Fruit fly (Drosophila melanogaster) whole organism, embryonic: Measurements from ENCODE around the gene CG42366.

Experiments
- Blimp-1 ChIP-seq: fragments of 200-800 bp; sonication (Bioruptor generic); optimal IDR thresholded peaks from 3 replicates; lab custom pipeline; 2018; ENCODE audit warnings: missing biosample characterization, missing genetic modification characterization, mild to moderate bottlenecking, moderate library complexity, missing genetic modification reagents
- CG10147 ChIP-seq: fragments of 200-800 bp; sonication (Bioruptor generic); optimal IDR thresholded peaks from 2 replicates; lab custom pipeline; 2019; ENCODE audit warnings: missing biosample characterization, mild to moderate bottlenecking, missing genetic modification characterization, moderate library complexity
- CG10267 ChIP-seq: fragments of 200-800 bp; sonication (Bioruptor generic); optimal IDR thresholded peaks from 2 replicates; lab custom pipeline; 2018; ENCODE audit warnings: missing biosample characterization, mild to moderate bottlenecking, missing genetic modification characterization, moderate library complexity
- CG11504 ChIP-seq: fragments of 200-800 bp; sonication (Bioruptor generic); optimal IDR thresholded peaks from 3 replicates; lab custom pipeline; 2019; ENCODE audit warnings: missing biosample characterization, mild to moderate bottlenecking, missing genetic modification characterization, moderate library complexity
- CG12659 ChIP-seq: fragments of 200-800 bp; sonication (Bioruptor generic); optimal IDR thresholded peaks from 3 replicates; lab custom pipeline; 2017; ENCODE audit warnings: mild to moderate bottlenecking, missing biosample characterization, missing genetic modification reagents, missing genetic modification characterization
- CG14710 ChIP-seq: fragments of 200-800 bp; sonication (Bioruptor generic); optimal IDR thresholded peaks from 3 replicates; lab custom pipeline; 2019; ENCODE audit warnings: missing biosample characterization, mild to moderate bottlenecking, missing genetic modification characterization, moderate library complexity
- CG15514 ChIP-seq: fragments of 200-800 bp; sonication (Bioruptor generic); optimal IDR thresholded peaks from 3 replicates; lab custom pipeline; 2017; ENCODE audit warnings: missing biosample characterization, missing genetic modification characterization, mild to moderate bottlenecking, moderate library complexity, missing genetic modification reagents
- CG15696 ChIP-seq: fragments of 200-800 bp; sonication (Bioruptor generic); optimal IDR thresholded peaks from 2 replicates; lab custom pipeline; 2019; ENCODE audit warnings: missing biosample characterization, mild to moderate bottlenecking, missing genetic modification characterization, moderate library complexity
- CG1603 ChIP-seq: fragments of 200-800 bp; sonication (Bioruptor generic); optimal IDR thresholded peaks from 2 replicates; lab custom pipeline; 2019; ENCODE audit warnings: missing biosample characterization, mild to moderate bottlenecking, missing genetic modification characterization, moderate library complexity
- CG16813 ChIP-seq: fragments of 200-800 bp; sonication (Bioruptor generic); IDR thresholded peaks from 3 replicates; pipeline ENCODE4 v1.3.6; 2022; ENCODE audit warnings: missing biosample characterization, missing genetic modification characterization; ENCODE audit not compliant: partially characterized antibody
- CG17186 ChIP-seq: fragments of 200-800 bp; sonication (Bioruptor generic); optimal IDR thresholded peaks from 3 replicates; lab custom pipeline; 2017; ENCODE audit warnings: missing biosample characterization, missing genetic modification reagents, missing genetic modification characterization
- CG17361 ChIP-seq: fragments of 200-800 bp; sonication (Bioruptor generic); IDR thresholded peaks from 3 replicates; pipeline ENCODE4 v1.3.6; 2022; ENCODE audit warnings: missing biosample characterization, missing genetic modification characterization
- CG2120 ChIP-seq: fragments of 200-800 bp; sonication (Bioruptor generic); optimal IDR thresholded peaks from 3 replicates; lab custom pipeline; 2016; ENCODE audit warnings: missing biosample characterization, missing genetic modification characterization
- CG31441 ChIP-seq: fragments of 200-800 bp; sonication (Bioruptor generic); IDR thresholded peaks from 2 replicates; pipeline ENCODE4 v1.3.6; 2022; ENCODE audit warnings: missing biosample characterization, missing genetic modification characterization
- CG32767 ChIP-seq: fragments of 200-800 bp; sonication (Bioruptor generic); IDR thresholded peaks from 2 replicates; pipeline ENCODE4 v1.3.6; 2022; ENCODE audit warnings: missing biosample characterization, missing genetic modification characterization
- CG34422 ChIP-seq: fragments of 200-800 bp; sonication (Bioruptor generic); IDR thresholded peaks from 3 replicates; pipeline ENCODE4 v1.3.6; 2022; ENCODE audit warnings: missing biosample characterization, missing genetic modification characterization
- CG3995 ChIP-seq: fragments of 200-800 bp; sonication (Bioruptor generic); optimal IDR thresholded peaks from 3 replicates; lab custom pipeline; 2016; ENCODE audit warnings: missing biosample characterization, missing genetic modification characterization
- CG4617 ChIP-seq: fragments of 200-800 bp; sonication (Bioruptor generic); optimal IDR thresholded peaks from 3 replicates; lab custom pipeline; 2016; ENCODE audit warnings: missing biosample characterization, missing genetic modification characterization, borderline replicate concordance
- CG9932 ChIP-seq: fragments of 200-800 bp; sonication (Bioruptor generic); IDR thresholded peaks from 2 replicates; pipeline ENCODE4 v1.3.6; 2022; ENCODE audit warnings: missing biosample characterization, missing genetic modification characterization
- CoRest ChIP-seq: fragments of 200-800 bp; sonication (Bioruptor generic); optimal IDR thresholded peaks from 3 replicates; lab custom pipeline; 2018; ENCODE audit warnings: missing biosample characterization, mild to moderate bottlenecking, missing genetic modification characterization, moderate library complexity
- Dad ChIP-seq: fragments of 200-800 bp; sonication (Bioruptor generic); optimal IDR thresholded peaks from 3 replicates; lab custom pipeline; 2016; ENCODE audit warnings: missing biosample characterization, missing genetic modification characterization
- Dref ChIP-seq: fragments of 200-800 bp; sonication (Bioruptor generic); IDR thresholded peaks from 2 replicates; pipeline ENCODE4 v1.3.6; 2022; ENCODE audit warnings: missing biosample characterization, missing genetic modification characterization
- Ets65A ChIP-seq: fragments of 200-800 bp; sonication (Bioruptor generic); peaks from one replicate; lab custom pipeline; 2016; ENCODE audit warnings: missing biosample characterization, missing genetic modification characterization
- Fer2 ChIP-seq: fragments of 200-800 bp; sonication (Bioruptor generic); optimal IDR thresholded peaks from 2 replicates; lab custom pipeline; 2018; ENCODE audit warnings: missing biosample characterization, mild to moderate bottlenecking, missing genetic modification characterization, moderate library complexity
- Lhr ChIP-seq: fragments of 200-800 bp; sonication (Bioruptor generic); optimal IDR thresholded peaks from 3 replicates; lab custom pipeline; 2017; ENCODE audit warnings: mild to moderate bottlenecking, missing biosample characterization, missing genetic modification reagents, missing genetic modification characterization
- Max ChIP-seq: fragments of 200-800 bp; sonication (Bioruptor generic); optimal IDR thresholded peaks from 2 replicates; lab custom pipeline; 2016; ENCODE audit warnings: missing biosample characterization, mild to moderate bottlenecking, missing genetic modification characterization
- Med ChIP-seq: fragments of 200-800 bp; sonication (Bioruptor generic); peaks from one replicate; lab custom pipeline; 2016; ENCODE audit warnings: missing biosample characterization, missing genetic modification characterization, mild to moderate bottlenecking, inconsistent platforms, moderate library complexity
- Mrtf ChIP-seq: fragments of 200-800 bp; sonication (Bioruptor generic); IDR thresholded peaks from 3 replicates; pipeline ENCODE4 v1.3.6; 2022; ENCODE audit warnings: missing biosample characterization, missing genetic modification characterization
- Myb ChIP-seq: fragments of 200-800 bp; sonication (Bioruptor generic); optimal IDR thresholded peaks from 2 replicates; lab custom pipeline; 2016; ENCODE audit warnings: missing biosample characterization, missing genetic modification characterization
- Neu2 ChIP-seq: fragments of 200-800 bp; sonication (Bioruptor generic); optimal IDR thresholded peaks from 3 replicates; lab custom pipeline; 2016; ENCODE audit warnings: missing biosample characterization, missing genetic modification characterization, borderline replicate concordance
- Optix ChIP-seq: fragments of 200-800 bp; sonication (Bioruptor generic); IDR thresholded peaks from 3 replicates; pipeline ENCODE4 v1.3.6; 2022; ENCODE audit warnings: missing biosample characterization, missing genetic modification characterization
- PHDP ChIP-seq: fragments of 200-800 bp; sonication (Bioruptor generic); optimal IDR thresholded peaks from 3 replicates; lab custom pipeline; 2018; ENCODE audit warnings: missing biosample characterization, mild to moderate bottlenecking, missing genetic modification characterization, moderate library complexity
- Pdp1 ChIP-seq, 2 experiments: fragments of 200-800 bp; sonication (Bioruptor generic); optimal IDR thresholded peaks; 3 replicates each; lab custom pipeline; 2016; ENCODE audit warnings: missing biosample characterization in 2 of 2, missing genetic modification characterization in 2 of 2, mild to moderate bottlenecking in 1 of 2, moderate library complexity in 1 of 2
- Usf ChIP-seq: fragments of 200-800 bp; sonication (Bioruptor generic); optimal IDR thresholded peaks from 2 replicates; lab custom pipeline; 2017; ENCODE audit warnings: missing genotype, missing biosample characterization, missing genetic modification characterization
- Vsx1 ChIP-seq: fragments of 200-800 bp; sonication (Bioruptor generic); optimal IDR thresholded peaks from 2 replicates; lab custom pipeline; 2017; ENCODE audit warnings: missing biosample characterization, mild to moderate bottlenecking, missing genetic modification characterization, missing genetic modification reagents
- ab ChIP-seq: fragments of 200-800 bp; sonication (Bioruptor generic); optimal IDR thresholded peaks from 2 replicates; lab custom pipeline; 2016; ENCODE audit warnings: missing biosample characterization, missing genetic modification characterization
- amos ChIP-seq: fragments of 200-800 bp; sonication (Bioruptor generic); IDR thresholded peaks from 2 replicates; pipeline ENCODE4 v1.3.6; 2022; ENCODE audit warnings: missing biosample characterization, missing genetic modification characterization; ENCODE audit not compliant: partially characterized antibody
- caup ChIP-seq: fragments of 200-800 bp; sonication (Bioruptor generic); optimal IDR thresholded peaks from 3 replicates; lab custom pipeline; 2017; ENCODE audit warnings: missing biosample characterization, mild to moderate bottlenecking, missing genetic modification characterization, moderate library complexity; ENCODE audit not compliant: severe bottlenecking
- cg ChIP-seq: fragments of 200-800 bp; sonication (Bioruptor generic); optimal IDR thresholded peaks from 3 replicates; lab custom pipeline; 2019; ENCODE audit warnings: missing biosample characterization, mild to moderate bottlenecking, missing genetic modification characterization, moderate library complexity
- crc ChIP-seq: fragments of 200-800 bp; sonication (Bioruptor generic); optimal IDR thresholded peaks from 2 replicates; lab custom pipeline; 2016; ENCODE audit warnings: missing biosample characterization, missing genetic modification characterization
- esg ChIP-seq: fragments of 200-800 bp; sonication (Bioruptor generic); conservative IDR thresholded peaks from 2 replicates; pipeline ENCODE4 v1.3.6; 2022; ENCODE audit warnings: missing biosample characterization, missing genetic modification characterization
- eyg ChIP-seq: fragments of 200-800 bp; sonication (Bioruptor generic); optimal IDR thresholded peaks from 3 replicates; lab custom pipeline; 2016; ENCODE audit warnings: missing biosample characterization, missing genetic modification characterization
- gfzf ChIP-seq: fragments of 200-800 bp; sonication (Bioruptor generic); optimal IDR thresholded peaks from 2 replicates; lab custom pipeline; 2016; ENCODE audit warnings: missing biosample characterization, mild to moderate bottlenecking, missing genetic modification characterization, moderate library complexity
- nmo ChIP-seq: fragments of 200-800 bp; sonication (Bioruptor generic); optimal IDR thresholded peaks from 2 replicates; lab custom pipeline; 2018; ENCODE audit warnings: missing biosample characterization, mild to moderate bottlenecking, missing genetic modification characterization, moderate library complexity
- phol ChIP-seq: fragments of 200-800 bp; sonication (Bioruptor generic); optimal IDR thresholded peaks from 3 replicates; lab custom pipeline; 2018; ENCODE audit warnings: missing biosample characterization, mild to moderate bottlenecking, missing genetic modification characterization, moderate library complexity
- shn ChIP-seq: fragments of 200-800 bp; sonication (Bioruptor generic); optimal IDR thresholded peaks from 3 replicates; lab custom pipeline; 2016; ENCODE audit warnings: missing biosample characterization, missing genetic modification characterization
- sisA ChIP-seq: fragments of 200-800 bp; sonication (Bioruptor generic); IDR thresholded peaks from 2 replicates; pipeline ENCODE4 v1.3.6; 2022; ENCODE audit warnings: missing biosample characterization, missing genetic modification characterization
- trem ChIP-seq: fragments of 200-800 bp; optimal IDR thresholded peaks from 3 replicates; lab custom pipeline; 2019; ENCODE audit warnings: missing biosample characterization, mild to moderate bottlenecking, missing genetic modification characterization, moderate library complexity

CG42366 gene

DNA sequence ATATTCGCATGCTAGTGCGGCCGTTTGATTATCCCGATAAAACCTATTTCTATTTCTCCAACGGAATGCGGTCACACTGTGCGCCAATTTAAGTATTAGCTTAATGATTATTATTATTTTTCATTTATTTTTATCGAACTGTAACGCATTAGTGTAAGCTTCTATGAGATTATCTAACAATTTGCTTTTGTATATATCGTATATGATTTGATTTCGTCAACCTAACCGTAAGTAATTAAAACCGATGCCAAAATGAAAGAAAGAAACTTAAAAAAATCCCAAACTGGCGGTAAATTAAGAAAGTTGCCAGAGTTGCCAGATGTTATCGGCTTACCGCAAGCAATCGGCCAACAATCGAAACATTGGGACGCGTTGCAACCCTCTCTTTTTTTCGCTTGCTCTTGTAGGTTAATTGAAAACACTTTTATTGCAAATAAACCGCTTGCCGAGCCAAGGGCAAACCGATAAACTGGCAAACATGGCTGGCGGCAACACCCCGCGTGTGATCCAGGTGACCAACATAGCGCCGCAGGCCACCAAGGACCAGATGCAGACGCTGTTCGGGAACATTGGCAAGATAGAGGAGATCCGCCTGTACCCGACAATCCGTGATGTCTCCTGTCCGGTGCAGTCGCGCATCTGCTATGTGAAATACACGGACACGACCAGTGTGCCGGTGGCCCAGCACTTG lies 12.2 kb upstream of the CG42366 start, which contains the start of the genes Etl1 and Srp54 (continued):
- TF ChIP-seq CG15696 (tag; lab: Kevin White, UChicago): no peak
- TF ChIP-seq Fer2 (tag; lab: Kevin White, UChicago): no peak
- peak; percentile 33 for TF ChIP-seq Ets65A
- TF ChIP-seq ab (GFP tag; lab: Kevin White, UChicago): no peak
- no peak for TF ChIP-seq caup
- TF ChIP-seq Mrtf: no peak
- TF ChIP-seq CG32767 (GFP tag; lab: Robert Waterston, UW): no peak
- TF ChIP-seq CG17361: peak; percentile 27; the same call in 1 of the 3 replicates
- TF ChIP-seq Usf (GFP tag; lab: Kevin White, UChicago): no peak
- TF ChIP-seq CG14710: peak; percentile 72
- no peak for TF ChIP-seq Neu2 (GFP tag; lab: Kevin White, UChicago)
- TF ChIP-seq trem (tag; lab: Kevin White, UChicago): peak; percentile 75
- TF ChIP-seq CG4617: peak; percentile 30
- TF ChIP-seq Optix (GFP tag; lab: Robert Waterston, UW): no peak
- no peak for TF ChIP-seq Dad
- peak; percentile 0 for TF ChIP-seq CG1603 (tag; lab: Kevin White, UChicago)
- peak; percentile 60 for TF ChIP-seq CG12659
- no peak for TF ChIP-seq amos (GFP tag; lab: Robert Waterston, UW)
- TF ChIP-seq CG10267: peak; percentile 63
- peak; percentile 42 for TF ChIP-seq phol
- TF ChIP-seq Myb (GFP tag; lab: Kevin White, UChicago): peak; percentile 6
- no peak for TF ChIP-seq esg
- TF ChIP-seq CG9932 (GFP tag; lab: Robert Waterston, UW): peak; percentile 29; the same call in 1 of the 2 replicates
- peak; percentile 66 for TF ChIP-seq Med
- no peak for TF ChIP-seq sisA (GFP tag; lab: Robert Waterston, UW)
- TF ChIP-seq Lhr (GFP tag; lab: Kevin White, UChicago): peak; percentile 26
- TF ChIP-seq eyg (GFP tag; lab: Kevin White, UChicago): no peak
- 0 out of 2 replicates have a peak, but pooled peaks have one; percentile 20 for TF ChIP-seq CG31441 (GFP tag; lab: Robert Waterston, UW)
- TF ChIP-seq CG15514 (GFP tag; lab: Kevin White, UChicago): peak; percentile 62
- no peak for TF ChIP-seq CG10147 (GFP tag; lab: Kevin White, UChicago)
- 0 out of 3 replicates have a peak, but pooled peaks have one; percentile 25 for TF ChIP-seq CG34422 (GFP tag; lab: Robert Waterston, UW)
- peak; percentile 42 for TF ChIP-seq nmo
- TF ChIP-seq CG16813 (GFP tag; lab: Robert Waterston, UW): 0 out of 3 replicates have a peak, but pooled peaks have one; percentile 1
- peak; percentile 5 for TF ChIP-seq Max (GFP tag; lab: Kevin White, UChicago)
- peak; percentile 22 for TF ChIP-seq CG3995 (GFP tag; lab: Kevin White, UChicago)
- no peak for TF ChIP-seq Vsx1 (GFP tag; lab: Kevin White, UChicago)
- peak; percentile 9 for TF ChIP-seq cg (GFP tag; lab: Kevin White, UChicago)
- peak; percentile 11 for TF ChIP-seq CG11504 (tag; lab: Kevin White, UChicago)
- TF ChIP-seq PHDP (tag; lab: Kevin White, UChicago): no peak
- TF ChIP-seq shn: no peak
- peak; percentile 44 for TF ChIP-seq CoRest (tag; lab: Kevin White, UChicago)
- TF ChIP-seq Dref (GFP tag; lab: Robert Waterston, UW): peak; percentile 56
- TF ChIP-seq Blimp-1 (GFP tag; lab: Kevin White, UChicago): no peak
- TF ChIP-seq CG2120 (GFP tag; lab: Kevin White, UChicago): peak; percentile 12
- TF ChIP-seq gfzf (GFP tag; lab: Kevin White, UChicago): peak; percentile 67
- no peak for TF ChIP-seq crc (GFP tag; lab: Kevin White, UChicago)
- TF ChIP-seq CG17186 (GFP tag; lab: Kevin White, UChicago): peak; percentile 68
- peak in 1 of 2 experiments; percentile 37 for TF ChIP-seq Pdp1 (GFP tag; optimal IDR thresholded peaks at IDR 0.05; lab: Kevin White, UChicago)
